Fruit fly (Drosophila melanogaster): ENCODE measurements around the gene Vps45.

Gene Vps45

dm6 chr3R:9577382-9578137 lies 13.8 kb downstream of the Vps45 start, which contains the start of the genes Kap-alpha3 and Son (continued):
- TF ChIP-seq CG11085 (GFP tag; IDR thresholded peaks at IDR 0.05) (peak; percentile 93), chm (GFP tag; IDR thresholded peaks at IDR 0.05) (peak; percentile 90), Mes4 (GFP tag; optimal IDR thresholded peaks at IDR 0.05) (peak; percentile 96), Hr78 (GFP tag; optimal IDR thresholded peaks at IDR 0.05) (peak in 1 of 2 experiments; percentile 54), Doc3 (GFP tag; IDR thresholded peaks at IDR 0.05; ENCODE audit: partially characterized antibody) (peak; percentile 88), MTF-1 (GFP tag; optimal IDR thresholded peaks at IDR 0.05; ENCODE audit: borderline replicate concordance) (peak; percentile 96), Bdp1 (GFP tag; optimal IDR thresholded peaks at IDR 0.05) (peak; percentile 91), lola (GFP tag; optimal IDR thresholded peaks at IDR 0.05) (peak in 1 of 3 experiments; percentile 87), Usf (GFP tag; optimal IDR thresholded peaks at IDR 0.05) (peak; percentile 84), CG14667 (GFP tag; IDR thresholded peaks at IDR 0.05) (peak; percentile 80), CG3065 (GFP tag; optimal IDR thresholded peaks at IDR 0.05) (peak; percentile 83), inv (GFP tag; IDR thresholded peaks at IDR 0.05; ENCODE audit: partially characterized antibody) (peak; percentile 87), GATAe (GFP tag; conservative IDR thresholded peaks at IDR 0.05) (peak; percentile 62; the same call in 1 of the 2 replicates), Sry-δ (GFP tag; optimal IDR thresholded peaks at IDR 0.05) (peak; percentile 98), exex (tag; optimal IDR thresholded peaks at IDR 0.05) (peak; percentile 76), CG15269 (tag; optimal IDR thresholded peaks at IDR 0.05) (peak; percentile 89), hth (optimal IDR thresholded peaks at IDR 0.05) (no peak), Dek (tag; optimal IDR thresholded peaks at IDR 0.05) (peak; percentile 87), eve (GFP tag; optimal IDR thresholded peaks at IDR 0.05) (no peak), ems (GFP tag; optimal IDR thresholded peaks at IDR 0.05) (peak; percentile 93), CG2712 (tag; optimal IDR thresholded peaks at IDR 0.05) (peak; percentile 89), H15 (GFP tag; IDR thresholded peaks at IDR 0.05) (peak; percentile 92), zf30C (GFP tag; optimal IDR thresholded peaks at IDR 0.05) (peak; percentile 48), pfk (GFP tag; optimal IDR thresholded peaks at IDR 0.05) (peak; percentile 84), E2f2 (GFP tag; IDR thresholded peaks at IDR 0.05) (peak; percentile 72), Side (GFP tag; optimal IDR thresholded peaks at IDR 0.05) (peak; percentile 92), C15 (GFP tag; IDR thresholded peaks at IDR 0.05) (peak; percentile 80; the same call in 2 of the 3 replicates), CG2889 (GFP tag; IDR thresholded peaks at IDR 0.05) (peak; percentile 82), CG11504 (tag; optimal IDR thresholded peaks at IDR 0.05) (peak; percentile 87), CG14441 (GFP tag; IDR thresholded peaks at IDR 0.05) (peak; percentile 87), Nf-YC (tag; optimal IDR thresholded peaks at IDR 0.05) (peak; percentile 89), crc (GFP tag; optimal IDR thresholded peaks at IDR 0.05) (peak; percentile 86), cad (GFP tag; optimal IDR thresholded peaks at IDR 0.05) (no peak), jing (GFP tag; optimal IDR thresholded peaks at IDR 0.05) (peak; percentile 69), Pdp1 (GFP tag; optimal IDR thresholded peaks at IDR 0.05) (peak; percentile 94 to 99), Ssrp (tag; optimal IDR thresholded peaks at IDR 0.05) (peak; percentile 79), CG3726 (GFP tag; IDR thresholded peaks at IDR 0.05) (peak; percentile 80; the same call in 2 of the 3 replicates), CG34224 (GFP tag; IDR thresholded peaks at IDR 0.05; ENCODE audit: partially characterized antibody) (peak; percentile 82), lmd (GFP tag; IDR thresholded peaks at IDR 0.05) (peak; percentile 88), jigr1 (GFP tag; IDR thresholded peaks at IDR 0.05) (peak; percentile 77; the same call in 2 of the 3 replicates), CG18764 (GFP tag; optimal IDR thresholded peaks at IDR 0.05) (peak; percentile 89), CG10274 (GFP tag; optimal IDR thresholded peaks at IDR 0.05) (peak; percentile 88), CG7357 (GFP tag; IDR thresholded peaks at IDR 0.05) (peak; percentile 71), crol (GFP tag; IDR thresholded peaks at IDR 0.05) (peak; percentile 29; the same call in 1 of the 2 replicates), CG5953 (GFP tag; IDR thresholded peaks at IDR 0.05) (peak; percentile 72), slbo (GFP tag; IDR thresholded peaks at IDR 0.05) (peak; percentile 93), CG7963 (GFP tag; IDR thresholded peaks at IDR 0.05; ENCODE audit: partially characterized antibody) (no peak; the same call in 2 of the 3 replicates), sr (GFP tag; IDR thresholded peaks at IDR 0.05) (peak; percentile 89), Sox102F (GFP tag; optimal IDR thresholded peaks at IDR 0.05) (peak; percentile 80)

Data from whole organism, embryonic.